Fruit fly (Drosophila melanogaster): ENCODE measurements around the gene Npl4.

The Npl4 gene

DNA sequence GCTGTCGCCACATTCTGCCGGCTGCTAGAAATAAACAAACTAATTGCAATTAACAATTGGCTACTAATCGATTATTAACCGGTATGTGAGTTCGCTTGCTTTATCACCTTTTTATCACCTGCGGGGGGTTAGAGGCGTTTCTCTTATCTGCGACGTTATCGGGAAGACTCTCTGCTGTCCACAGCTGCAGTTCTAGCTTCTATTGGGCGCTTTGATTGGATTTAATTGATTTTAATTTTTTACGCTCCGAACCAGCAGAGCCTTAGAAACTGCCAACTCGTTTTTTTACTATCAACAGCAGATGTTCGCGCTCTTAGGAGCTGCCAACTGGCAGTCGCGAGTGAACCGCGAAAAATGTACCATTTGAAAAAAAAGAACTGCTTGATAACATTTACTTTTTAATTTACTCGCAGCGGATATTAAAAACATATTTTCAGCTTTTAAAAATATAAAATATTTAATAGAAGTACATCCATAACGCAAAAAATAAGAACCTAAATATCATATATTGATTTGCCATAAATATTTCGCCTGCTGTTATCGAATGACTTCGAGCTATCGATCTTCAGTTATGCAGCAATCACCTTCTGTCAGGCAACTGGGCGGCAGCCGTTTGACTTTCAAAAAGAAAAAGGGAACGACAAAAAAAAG lies 2.3 kb upstream of the Npl4 start, which contains the start of gene Ssadh (continued):
- TF ChIP-seq chif (GFP tag; optimal IDR thresholded peaks at IDR 0.05) (no peak), Myb (GFP tag; optimal IDR thresholded peaks at IDR 0.05) (peak; percentile 99), stwl (tag; optimal IDR thresholded peaks at IDR 0.05) (peak; percentile 54), CG2199 (GFP tag; IDR thresholded peaks at IDR 0.05) (no peak), Meics (GFP tag; optimal IDR thresholded peaks at IDR 0.05) (no peak), CG15601 (tag; optimal IDR thresholded peaks at IDR 0.05) (peak; percentile 18), kah (GFP tag; optimal IDR thresholded peaks at IDR 0.05) (no peak), vnd (GFP tag; IDR thresholded peaks at IDR 0.05; ENCODE audit: partially characterized antibody) (0 out of 3 replicates have a peak, but pooled peaks have one; percentile 40), lbe (GFP tag; optimal IDR thresholded peaks at IDR 0.05) (no peak), dati (GFP tag; IDR thresholded peaks at IDR 0.05) (no peak), sima (GFP tag; optimal IDR thresholded peaks at IDR 0.05) (no peak), CG12659 (GFP tag; optimal IDR thresholded peaks at IDR 0.05) (peak; percentile 31), unc-4 (GFP tag; IDR thresholded peaks at IDR 0.05; ENCODE audit: partially characterized antibody) (0 out of 2 replicates have a peak, but pooled peaks have one; percentile 44), CG10543 (GFP tag; optimal IDR thresholded peaks at IDR 0.05) (no peak), ham (GFP tag; IDR thresholded peaks at IDR 0.05) (no peak), wdn (GFP tag; IDR thresholded peaks at IDR 0.05) (no peak), YL-1 (GFP tag; optimal IDR thresholded peaks at IDR 0.05) (peak; percentile 33), HHEX (GFP tag; optimal IDR thresholded peaks at IDR 0.05) (no peak), fu2 (GFP tag; optimal IDR thresholded peaks at IDR 0.05) (no peak), CG4282 (GFP tag; optimal IDR thresholded peaks at IDR 0.05) (no peak), pita (GFP tag; optimal IDR thresholded peaks at IDR 0.05) (no peak), prd (optimal IDR thresholded peaks at IDR 0.05) (no peak), prd (GFP tag; IDR thresholded peaks at IDR 0.05) (no peak), H2.0 (GFP tag; IDR thresholded peaks at IDR 0.05) (no peak), ewg (GFP tag; optimal IDR thresholded peaks at IDR 0.05) (no peak), HmgD (GFP tag; optimal IDR thresholded peaks at IDR 0.05) (no peak), cad (GFP tag; optimal IDR thresholded peaks at IDR 0.05) (no peak), CG3407 (GFP tag; optimal IDR thresholded peaks at IDR 0.05) (no peak), Stat92E (GFP tag; optimal IDR thresholded peaks at IDR 0.05) (no peak), Hr51 (GFP tag; optimal IDR thresholded peaks at IDR 0.05) (no peak), CG6813 (GFP tag; optimal IDR thresholded peaks at IDR 0.05) (no peak), pfk (GFP tag; optimal IDR thresholded peaks at IDR 0.05) (no peak), CG11696 (GFP tag; IDR thresholded peaks at IDR 0.05) (no peak), toy (GFP tag; IDR thresholded peaks at IDR 0.05) (no peak), CG12769 (tag; optimal IDR thresholded peaks at IDR 0.05) (no peak), CG17361 (GFP tag; IDR thresholded peaks at IDR 0.05) (peak; percentile 20; the same call in 1 of the 3 replicates), sd (tag; optimal IDR thresholded peaks at IDR 0.05) (peak; percentile 18), bbx (GFP tag; IDR thresholded peaks at IDR 0.05; ENCODE audit: partially characterized antibody) (peak; percentile 48; the same call in 1 of the 2 replicates), H15 (GFP tag; IDR thresholded peaks at IDR 0.05) (no peak), sqz (GFP tag; optimal IDR thresholded peaks at IDR 0.05) (no peak), zfh2 (GFP tag; optimal IDR thresholded peaks at IDR 0.05) (no peak), bab2 (GFP tag; optimal IDR thresholded peaks at IDR 0.05) (no peak), CG2712 (tag; optimal IDR thresholded peaks at IDR 0.05) (peak; percentile 29), corto (GFP tag; optimal IDR thresholded peaks at IDR 0.05) (no peak), CG1792 (GFP tag; optimal IDR thresholded peaks at IDR 0.05) (no peak), yki (optimal IDR thresholded peaks at IDR 0.05) (no peak), HmgZ (tag; optimal IDR thresholded peaks at IDR 0.05) (peak; percentile 4), CG9797 (GFP tag; optimal IDR thresholded peaks at IDR 0.05) (peak; percentile 51), CG6791 (GFP tag; IDR thresholded peaks at IDR 0.05; ENCODE audit: partially characterized antibody) (0 out of 3 replicates have a peak, but pooled peaks have one; percentile 62), Six4 (GFP tag; optimal IDR thresholded peaks at IDR 0.05) (no peak)
